Fruit fly (Drosophila melanogaster): Measurements from ENCODE around the gene CG11251.

The CG11251 gene

DNA sequence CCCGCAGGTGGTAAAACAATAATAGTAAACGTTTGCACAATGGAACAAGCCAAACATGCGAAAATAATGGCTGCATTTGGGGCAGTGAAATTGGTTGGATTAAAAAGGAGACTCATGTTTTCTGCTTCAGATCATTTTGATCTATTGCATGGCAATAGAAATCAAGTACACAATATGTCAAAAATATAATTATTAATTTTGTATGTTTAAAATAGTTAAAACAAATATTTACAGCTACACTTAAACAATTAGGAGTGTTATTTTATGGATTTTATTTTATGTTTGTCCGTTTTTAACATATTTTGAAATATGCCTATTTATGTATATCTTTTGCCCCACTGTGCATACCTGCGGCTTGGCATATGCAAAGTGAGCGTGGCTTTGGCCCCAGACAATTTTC is 23.5 kb downstream of the CG11251 start:
- no peak for TF ChIP-seq CG7101 (tag; optimal IDR thresholded peaks at IDR 0.05)
- TF ChIP-seq Clk (GFP tag; optimal IDR thresholded peaks at IDR 0.05) = no peak
- no peak for TF ChIP-seq bab1 (GFP tag; optimal IDR thresholded peaks at IDR 0.05)
- TF ChIP-seq kay (GFP tag; ENCODE audit: borderline replicate concordance) = no peak
- no peak for TF ChIP-seq cic (GFP tag; optimal IDR thresholded peaks at IDR 0.05)
- TF ChIP-seq tj (GFP tag; optimal IDR thresholded peaks at IDR 0.05) = no peak
- no peak for TF ChIP-seq CG14711 (tag; optimal IDR thresholded peaks at IDR 0.05)
- TF ChIP-seq Crg-1 (GFP tag; optimal IDR thresholded peaks at IDR 0.05) = no peak
- no peak for TF ChIP-seq CG5204 (GFP tag; optimal IDR thresholded peaks at IDR 0.05)

DNA sequence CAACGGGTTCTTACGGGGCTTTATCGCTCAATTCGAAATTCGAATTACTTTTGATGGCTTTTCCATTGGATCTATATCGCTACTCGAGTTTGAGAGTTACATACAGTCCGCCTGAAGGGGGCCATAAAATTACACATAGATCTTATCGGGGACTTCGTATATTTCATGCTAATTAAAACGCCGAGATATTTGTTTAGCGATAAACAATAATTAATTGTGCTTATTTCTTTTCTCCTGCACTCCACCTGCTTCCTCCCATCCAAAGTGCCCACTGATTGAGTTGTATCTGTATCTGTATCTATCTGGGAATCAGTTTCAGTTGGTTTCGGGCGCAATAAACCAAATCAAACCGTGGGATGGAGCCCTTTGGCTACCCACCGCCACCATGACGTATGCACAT is 24.1 kb downstream of the CG11251 start:
- TF ChIP-seq Crg-1 (GFP tag; optimal IDR thresholded peaks at IDR 0.05) = no peak
- TF ChIP-seq Clk (GFP tag; optimal IDR thresholded peaks at IDR 0.05) = no peak
- TF ChIP-seq cnc (optimal IDR thresholded peaks at IDR 0.05) = no peak
- TF ChIP-seq CG7045 (GFP tag; optimal IDR thresholded peaks at IDR 0.05) = no peak
- TF ChIP-seq kay (GFP tag; ENCODE audit: borderline replicate concordance) = no peak

DNA sequence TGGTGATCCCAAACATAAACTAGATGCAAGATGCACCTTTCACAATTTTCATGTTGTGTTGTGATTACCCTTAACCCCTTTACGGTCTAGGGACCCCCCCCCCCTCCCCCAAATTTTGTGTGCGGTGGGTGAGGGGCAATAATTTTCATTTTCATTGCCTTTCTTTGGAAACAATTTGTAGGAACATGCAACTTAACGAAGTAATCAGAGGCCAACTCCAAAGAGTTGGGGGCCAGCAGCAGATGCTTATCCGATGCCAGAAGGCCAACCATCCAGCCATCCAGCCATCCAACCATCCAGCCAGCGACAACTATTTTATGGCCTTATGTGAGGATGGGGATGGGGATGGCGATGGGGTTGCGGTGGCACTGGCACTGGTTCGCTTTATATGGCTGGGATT is 24.8 kb downstream of the CG11251 start:
- TF ChIP-seq bab1 (GFP tag; optimal IDR thresholded peaks at IDR 0.05) = no peak
- TF ChIP-seq cnc (optimal IDR thresholded peaks at IDR 0.05) = no peak
- TF ChIP-seq CG33017 (tag; optimal IDR thresholded peaks at IDR 0.05) = no peak
- no peak for TF ChIP-seq CG14711 (tag; optimal IDR thresholded peaks at IDR 0.05)
- no peak for TF ChIP-seq toe (GFP tag; optimal IDR thresholded peaks at IDR 0.05)
- no peak for TF ChIP-seq kay (GFP tag; ENCODE audit: borderline replicate concordance)
- no peak for TF ChIP-seq CG11617 (GFP tag; optimal IDR thresholded peaks at IDR 0.05)
- TF ChIP-seq CG7045 (GFP tag; optimal IDR thresholded peaks at IDR 0.05) = no peak
- TF ChIP-seq CG1620 (GFP tag; optimal IDR thresholded peaks at IDR 0.05) = no peak
- no peak for TF ChIP-seq CG5204 (GFP tag; optimal IDR thresholded peaks at IDR 0.05)
- TF ChIP-seq tj (GFP tag; optimal IDR thresholded peaks at IDR 0.05) = no peak
- TF ChIP-seq Clk (GFP tag; optimal IDR thresholded peaks at IDR 0.05) = no peak
- no peak for TF ChIP-seq pad (GFP tag; optimal IDR thresholded peaks at IDR 0.05)
- no peak for TF ChIP-seq ovo (GFP tag; optimal IDR thresholded peaks at IDR 0.05)
- TF ChIP-seq Mnt (GFP tag; optimal IDR thresholded peaks at IDR 0.05) = no peak
- no peak for TF ChIP-seq Crg-1 (GFP tag; optimal IDR thresholded peaks at IDR 0.05)
- TF ChIP-seq CG12768 (GFP tag; optimal IDR thresholded peaks at IDR 0.05) = no peak

DNA sequence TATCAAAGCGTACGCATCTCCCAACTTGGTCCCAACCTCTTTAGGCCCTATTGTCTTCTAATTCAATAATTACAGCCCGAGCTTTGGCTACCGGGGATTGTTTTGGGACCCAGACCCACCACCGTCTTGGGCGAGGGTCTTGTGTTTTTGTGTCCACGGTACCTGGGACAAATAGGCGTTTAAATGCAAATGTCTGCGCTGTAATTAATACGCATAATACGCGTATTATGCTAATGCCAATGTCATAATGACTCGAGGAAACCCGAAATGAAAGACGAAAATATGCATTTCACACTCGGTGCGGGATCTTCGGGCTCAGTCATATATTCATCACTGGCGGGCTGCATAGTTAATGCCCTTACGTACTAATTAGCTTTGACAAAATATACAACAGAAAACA is 25.4 kb downstream of the CG11251 start:
- TF ChIP-seq cic (GFP tag; optimal IDR thresholded peaks at IDR 0.05) = no peak
- TF ChIP-seq ovo (GFP tag; optimal IDR thresholded peaks at IDR 0.05) = no peak
- no peak for TF ChIP-seq CG33017 (tag; optimal IDR thresholded peaks at IDR 0.05)
- no peak for TF ChIP-seq bab1 (GFP tag; optimal IDR thresholded peaks at IDR 0.05)
- no peak for TF ChIP-seq CG12768 (GFP tag; optimal IDR thresholded peaks at IDR 0.05)
- TF ChIP-seq Hr96 (GFP tag; optimal IDR thresholded peaks at IDR 0.05) = no peak

- TF ChIP-seq CG1620 (GFP tag; optimal IDR thresholded peaks at IDR 0.05) (no peak), Hr96 (GFP tag; optimal IDR thresholded peaks at IDR 0.05) (no peak), Crg-1 (GFP tag; optimal IDR thresholded peaks at IDR 0.05) (no peak), CG12768 (GFP tag; optimal IDR thresholded peaks at IDR 0.05) (no peak), tj (GFP tag; optimal IDR thresholded peaks at IDR 0.05) (no peak), bab1 (GFP tag; optimal IDR thresholded peaks at IDR 0.05) (no peak), pad (GFP tag; optimal IDR thresholded peaks at IDR 0.05) (no peak), toe (GFP tag; optimal IDR thresholded peaks at IDR 0.05) (no peak), cnc (optimal IDR thresholded peaks at IDR 0.05) (no peak), ovo (GFP tag; optimal IDR thresholded peaks at IDR 0.05) (no peak), CG14711 (tag; optimal IDR thresholded peaks at IDR 0.05) (no peak), cic (GFP tag; optimal IDR thresholded peaks at IDR 0.05) (no peak), Clk (GFP tag; optimal IDR thresholded peaks at IDR 0.05) (no peak), kay (GFP tag; ENCODE audit: borderline replicate concordance) (no peak), CG11617 (GFP tag; optimal IDR thresholded peaks at IDR 0.05) (no peak), CG7045 (GFP tag; optimal IDR thresholded peaks at IDR 0.05) (no peak), CG7101 (tag; optimal IDR thresholded peaks at IDR 0.05) (no peak), CG33017 (tag; optimal IDR thresholded peaks at IDR 0.05) (no peak), Mnt (GFP tag; optimal IDR thresholded peaks at IDR 0.05) (no peak)
Observed at dm6 chr3L:13062746-13063145, 27.0 kb downstream of the CG11251 start, which contains the start of gene CG34429. Gene CG34429, plus strand, starts transcription at chr3L:13063046.

dm6 chr3L:13061322-13061809 is 28.4 kb downstream of the CG11251 start, which contains the start of the genes CG14115 and CG34428:
Gene CG14115, minus strand, starts transcription at chr3L:13061422.
Gene CG34428, plus strand, starts transcription at chr3L:13061759.
- TF ChIP-seq Crg-1 (GFP tag; optimal IDR thresholded peaks at IDR 0.05) (no peak), CG14711 (tag; optimal IDR thresholded peaks at IDR 0.05) (no peak), toe (GFP tag; optimal IDR thresholded peaks at IDR 0.05) (no peak)

dm6 chr3L:13058429-13058828 is 31.3 kb downstream of the CG11251 start:
- TF ChIP-seq CG7045 (GFP tag; optimal IDR thresholded peaks at IDR 0.05) (no peak), Crg-1 (GFP tag; optimal IDR thresholded peaks at IDR 0.05) (no peak), ovo (GFP tag; optimal IDR thresholded peaks at IDR 0.05) (no peak), CG14711 (tag; optimal IDR thresholded peaks at IDR 0.05) (no peak), cic (GFP tag; optimal IDR thresholded peaks at IDR 0.05) (no peak), CG11617 (GFP tag; optimal IDR thresholded peaks at IDR 0.05) (no peak), pad (GFP tag; optimal IDR thresholded peaks at IDR 0.05) (no peak), Hr96 (GFP tag; optimal IDR thresholded peaks at IDR 0.05) (no peak), kay (GFP tag; ENCODE audit: borderline replicate concordance) (no peak), CG33017 (tag; optimal IDR thresholded peaks at IDR 0.05) (no peak), Mnt (GFP tag; optimal IDR thresholded peaks at IDR 0.05) (no peak), tj (GFP tag; optimal IDR thresholded peaks at IDR 0.05) (no peak), CG5204 (GFP tag; optimal IDR thresholded peaks at IDR 0.05) (no peak), cnc (optimal IDR thresholded peaks at IDR 0.05) (no peak), CG1620 (GFP tag; optimal IDR thresholded peaks at IDR 0.05) (no peak), Clk (GFP tag; optimal IDR thresholded peaks at IDR 0.05) (no peak), toe (GFP tag; optimal IDR thresholded peaks at IDR 0.05) (no peak), CG7101 (tag; optimal IDR thresholded peaks at IDR 0.05) (no peak), CG12768 (GFP tag; optimal IDR thresholded peaks at IDR 0.05) (no peak)

Measured in whole organism, adult.